Worm (Caenorhabditis elegans): Measurements from ENCODE around the gene tbb-4.
"Not testable (repeated sequence)": the region's sequence is repeated elsewhere in the genome, so short reads cannot be mapped to it uniquely, and the experiment has no call there.

ce11 chrX:9463045-9463444 is 26.4 kb upstream of the tbb-4 start, which contains the start of gene ZK899.6:
- not testable (repeated sequence) for TF ChIP-seq fkh-8, C16A3.4, jun-1, irx-1, nhr-77, nhr-11 (tag; optimal IDR thresholded peaks at IDR 0.05)

All from whole organism, L1 larva.